Worm (Caenorhabditis elegans) whole organism, L1 larva: ENCODE results near the gene nep-11.

Experiments
- F16B12.6 ChIP-seq: fragments of 150-350 bp; optimal IDR thresholded peaks from 2 replicates; lab custom pipeline; 2014; ENCODE audit warnings: missing biosample characterization, missing genetic modification characterization
- aha-1 ChIP-seq: fragments of 150-350 bp; optimal IDR thresholded peaks from 2 replicates; lab custom pipeline; 2014; ENCODE audit warnings: missing biosample characterization, missing genetic modification characterization
- blmp-1 ChIP-seq: fragments of 150-350 bp; optimal IDR thresholded peaks from 2 replicates; lab custom pipeline; 2014; ENCODE audit warnings: missing biosample characterization, missing genetic modification characterization
- ceh-8 ChIP-seq: fragments of 200-800 bp; sonication (Bioruptor generic); optimal IDR thresholded peaks from 2 replicates; lab custom pipeline; 2018; ENCODE audit warnings: mild to moderate bottlenecking, missing genetic modification characterization, moderate library complexity, missing compliant biosample characterization
- ceh-82 ChIP-seq, 3 experiments: fragments of 150-350 bp in 1 of 3; sonication (generic microtip) in 2 of 3; optimal IDR thresholded peaks; 2 replicates each; lab custom pipeline; 2014 to 2017; ENCODE audit warnings: missing biosample characterization in 3 of 3, missing genetic modification characterization in 3 of 3
- ceh-88 ChIP-seq: fragments of 200-800 bp; sonication (Bioruptor generic); IDR thresholded peaks from 2 replicates; pipeline ENCODE4 v1.3.6; 2022; ENCODE audit warnings: missing genetic modification characterization, missing compliant biosample characterization
- ces-1 ChIP-seq: fragments of 150-350 bp; optimal IDR thresholded peaks from 2 replicates; lab custom pipeline; 2014; ENCODE audit warnings: missing biosample characterization, missing genetic modification reagents, missing genetic modification characterization
- dsc-1 ChIP-seq: sonication (generic microtip); optimal IDR thresholded peaks from 2 replicates; lab custom pipeline; 2016; ENCODE audit warnings: mild to moderate bottlenecking, missing genetic modification characterization, missing compliant biosample characterization
- efl-3 ChIP-seq: fragments of 200-800 bp; sonication (Bioruptor generic); optimal IDR thresholded peaks from 2 replicates; lab custom pipeline; 2018; ENCODE audit warnings: mild to moderate bottlenecking, missing genetic modification characterization, missing compliant biosample characterization
- egl-13 ChIP-seq: sonication (generic microtip); optimal IDR thresholded peaks from 2 replicates; lab custom pipeline; 2016; ENCODE audit warnings: missing genotype, missing genetic modification reagents, missing genetic modification characterization, missing compliant biosample characterization
- elt-2 ChIP-seq: sonication (generic microtip); optimal IDR thresholded peaks from 2 replicates; lab custom pipeline; 2016; ENCODE audit warnings: missing genetic modification characterization, mild to moderate bottlenecking, inconsistent platforms, missing compliant biosample characterization, missing genetic modification reagents
- elt-3 ChIP-seq, 6 experiments: fragments of 150-350 bp in 1 of 6; sonication (generic microtip); optimal IDR thresholded peaks; 2 replicates each; lab custom pipeline; 2017 to 2018; ENCODE audit warnings: missing biosample characterization in 6 of 6, missing genetic modification characterization in 6 of 6, inconsistent platforms in 1 of 6
- ets-5 ChIP-seq: fragments of 200-800 bp; sonication (Bioruptor generic); IDR thresholded peaks from 2 replicates; pipeline ENCODE4 v1.3.6; 2022; ENCODE audit warnings: missing genetic modification characterization, missing compliant biosample characterization
- fkh-10 ChIP-seq: sonication (generic microtip); optimal IDR thresholded peaks from 2 replicates; lab custom pipeline; 2017; ENCODE audit warnings: missing biosample characterization, missing genetic modification reagents, missing genetic modification characterization
- fkh-4 ChIP-seq: sonication (generic microtip); optimal IDR thresholded peaks from 2 replicates; lab custom pipeline; 2016; ENCODE audit warnings: missing compliant biosample characterization, missing genetic modification characterization, borderline replicate concordance
- fkh-8 ChIP-seq: sonication (generic microtip); optimal IDR thresholded peaks from 2 replicates; lab custom pipeline; 2016; ENCODE audit warnings: mild to moderate bottlenecking, missing genetic modification characterization, missing compliant biosample characterization
- isw-1 ChIP-seq: fragments of 200-800 bp; sonication (Bioruptor generic); IDR thresholded peaks from 2 replicates; pipeline ENCODE4 v1.3.6; 2022; ENCODE audit warnings: missing genetic modification characterization, missing compliant biosample characterization
- lin-14 ChIP-seq: fragments of 200-800 bp; sonication (Bioruptor generic); optimal IDR thresholded peaks from 2 replicates; lab custom pipeline; 2018; ENCODE audit warnings: mild to moderate bottlenecking, missing genetic modification characterization, moderate library complexity, missing compliant biosample characterization
- lin-15B ChIP-seq: fragments of 150-350 bp; sonication (generic microtip); optimal IDR thresholded peaks from 3 replicates; lab custom pipeline; 2014; ENCODE audit warnings: missing biosample characterization, missing genetic modification characterization
- lin-35 ChIP-seq, 2 experiments: fragments of 150-350 bp; optimal IDR thresholded peaks; 2 replicates each; lab custom pipeline; 2014; ENCODE audit warnings: missing biosample characterization in 2 of 2, missing genetic modification characterization in 2 of 2, missing genetic modification reagents in 2 of 2
- lin-39 ChIP-seq: fragments of 150-350 bp; optimal IDR thresholded peaks from 2 replicates; lab custom pipeline; 2014; ENCODE audit warnings: missing biosample characterization, missing genetic modification reagents, missing genetic modification characterization
- lsy-2 ChIP-seq, 2 experiments: fragments of 150-350 bp; optimal IDR thresholded peaks; 2 replicates each; lab custom pipeline; 2014; ENCODE audit warnings: missing biosample characterization in 2 of 2, missing genetic modification characterization in 2 of 2
- mab-9 ChIP-seq: fragments of 200-800 bp; sonication (Bioruptor generic); IDR thresholded peaks from 2 replicates; pipeline ENCODE4 v1.3.6; 2022; ENCODE audit warnings: missing genetic modification reagents, missing genetic modification characterization, missing compliant biosample characterization
- mef-2 ChIP-seq: fragments of 150-350 bp; optimal IDR thresholded peaks from 2 replicates; lab custom pipeline; 2014; ENCODE audit warnings: missing biosample characterization, missing genetic modification characterization
- nhr-11 ChIP-seq: fragments of 150-350 bp; optimal IDR thresholded peaks from 2 replicates; lab custom pipeline; 2014; ENCODE audit warnings: missing biosample characterization, missing genetic modification characterization
- nhr-12 ChIP-seq: sonication (generic microtip); optimal IDR thresholded peaks from 2 replicates; lab custom pipeline; 2017; ENCODE audit warnings: missing biosample characterization, missing genetic modification characterization
- nhr-20 ChIP-seq: sonication (generic microtip); optimal IDR thresholded peaks from 2 replicates; lab custom pipeline; 2016; ENCODE audit warnings: mild to moderate bottlenecking, missing genetic modification characterization, missing compliant biosample characterization
- nhr-237 ChIP-seq: fragments of 150-350 bp; optimal IDR thresholded peaks from 2 replicates; lab custom pipeline; 2014; ENCODE audit warnings: missing biosample characterization, missing genetic modification characterization
- nhr-47 ChIP-seq: sonication (generic microtip); optimal IDR thresholded peaks from 2 replicates; lab custom pipeline; 2016; ENCODE audit warnings: mild to moderate bottlenecking, missing genetic modification characterization, moderate library complexity, missing compliant biosample characterization
- nhr-71 ChIP-seq: sonication (generic microtip); optimal IDR thresholded peaks from 2 replicates; lab custom pipeline; 2016; ENCODE audit warnings: mild to moderate bottlenecking, missing genetic modification characterization, moderate library complexity, missing compliant biosample characterization
- nhr-76 ChIP-seq: sonication (generic microtip); optimal IDR thresholded peaks from 2 replicates; lab custom pipeline; 2017; ENCODE audit warnings: missing biosample characterization, missing genetic modification characterization
- pag-3 ChIP-seq: sonication (generic microtip); optimal IDR thresholded peaks from 2 replicates; lab custom pipeline; 2017; ENCODE audit warnings: missing genetic modification characterization, mild to moderate bottlenecking, missing compliant biosample characterization, antibody characterized with exemption, borderline replicate concordance; ENCODE audit not compliant: insufficient read depth
- pqm-1 ChIP-seq: sonication (generic microtip); optimal IDR thresholded peaks from 3 replicates; lab custom pipeline; 2017; ENCODE audit warnings: missing biosample characterization, missing genetic modification characterization
- skn-1 ChIP-seq: fragments of 150-350 bp; optimal IDR thresholded peaks from 2 replicates; lab custom pipeline; 2014; ENCODE audit warnings: missing biosample characterization, missing genetic modification characterization
- snpc-4 ChIP-seq: fragments of 150-350 bp; optimal IDR thresholded peaks from 2 replicates; lab custom pipeline; 2014; ENCODE audit warnings: missing biosample characterization, missing genetic modification characterization
- sptf-1 ChIP-seq: fragments of 150-350 bp; optimal IDR thresholded peaks from 2 replicates; lab custom pipeline; 2014; ENCODE audit warnings: missing biosample characterization, missing genetic modification characterization
- sup-37 ChIP-seq: fragments of 200-800 bp; sonication (Bioruptor generic); optimal IDR thresholded peaks from 2 replicates; lab custom pipeline; 2018; ENCODE audit warnings: mild to moderate bottlenecking, missing genetic modification characterization, missing compliant biosample characterization
- swsn-7 ChIP-seq: sonication (generic microtip); optimal IDR thresholded peaks from 2 replicates; lab custom pipeline; 2016; ENCODE audit warnings: missing genetic modification characterization, missing compliant biosample characterization
- tbx-2 ChIP-seq: sonication (generic microtip); optimal IDR thresholded peaks from 2 replicates; lab custom pipeline; 2016; ENCODE audit warnings: missing genetic modification characterization, missing compliant biosample characterization
- tlp-1 ChIP-seq: fragments of 150-350 bp; optimal IDR thresholded peaks from 2 replicates; lab custom pipeline; 2014; ENCODE audit warnings: missing biosample characterization, missing genetic modification characterization
- unc-130 ChIP-seq: fragments of 150-350 bp; optimal IDR thresholded peaks from 2 replicates; lab custom pipeline; 2017; ENCODE audit warnings: missing biosample characterization, missing genetic modification characterization, inconsistent platforms
- unc-86 ChIP-seq: sonication (generic microtip); optimal IDR thresholded peaks from 2 replicates; lab custom pipeline; 2016; ENCODE audit warnings: missing genetic modification characterization, missing compliant biosample characterization
- vab-15 ChIP-seq: sonication (generic microtip); optimal IDR thresholded peaks from 2 replicates; lab custom pipeline; 2017; ENCODE audit warnings: missing genotype, mild to moderate bottlenecking, missing genetic modification characterization, missing compliant biosample characterization
- xbp-1 ChIP-seq: sonication (generic microtip); optimal IDR thresholded peaks from 2 replicates; lab custom pipeline; 2016; ENCODE audit warnings: missing genetic modification characterization, missing compliant biosample characterization
- zag-1 ChIP-seq: fragments of 150-350 bp; optimal IDR thresholded peaks from 2 replicates; lab custom pipeline; 2014; ENCODE audit warnings: missing biosample characterization, missing genetic modification characterization
- zip-4 ChIP-seq: fragments of 200-800 bp; sonication (Bioruptor generic); optimal IDR thresholded peaks from 2 replicates; lab custom pipeline; 2018; ENCODE audit warnings: mild to moderate bottlenecking, missing genetic modification characterization, moderate library complexity, missing compliant biosample characterization
- ztf-11 ChIP-seq, 2 experiments: sonication (generic microtip); optimal IDR thresholded peaks; 2 replicates each; lab custom pipeline; 2016 to 2017; ENCODE audit warnings: missing genetic modification characterization in 2 of 2, missing biosample characterization in 1 of 2, missing compliant biosample characterization in 1 of 2

The nep-11 gene

DNA sequence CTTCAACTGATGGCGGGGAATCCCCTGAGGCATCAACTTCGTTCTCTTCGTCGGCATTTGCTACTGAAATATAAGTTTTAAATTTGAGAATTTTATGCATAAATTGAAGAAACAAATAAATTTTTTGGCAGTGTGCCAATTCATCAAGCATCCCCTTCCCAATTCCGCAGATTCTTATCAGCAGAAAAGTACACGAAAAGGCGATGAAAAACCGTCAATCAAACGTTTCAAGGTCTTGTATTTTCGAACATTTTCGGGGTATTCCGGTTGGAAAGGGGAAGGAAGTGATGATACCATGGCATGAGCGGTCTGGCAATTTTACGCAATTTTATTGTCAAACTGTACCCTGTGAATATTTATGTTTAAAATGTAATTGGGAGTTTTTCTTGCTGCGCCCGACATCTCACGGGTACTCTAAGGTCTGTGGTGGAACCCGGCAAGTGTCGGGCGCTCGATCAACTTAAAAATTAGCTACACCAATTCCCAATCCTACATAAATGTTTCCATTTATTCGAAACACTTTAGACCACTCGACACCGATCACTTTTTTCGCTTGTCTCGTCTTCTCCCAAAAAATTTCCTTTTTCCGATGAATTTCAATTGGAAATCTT lies 9.7 kb upstream of the nep-11 start:
- TF ChIP-seq ztf-11 (tag; optimal IDR thresholded peaks at IDR 0.05; lab: Kevin White, UChicago) (no peak), elt-3 (tag; optimal IDR thresholded peaks at IDR 0.05; lab: Kevin White, UChicago) (no peak), snpc-4 (tag; lab: Kevin White, UChicago) (peak; percentile 75), elt-2 (tag; lab: Kevin White, UChicago) (no peak), nhr-237 (tag; lab: Kevin White, UChicago) (no peak), lin-14 (GFP tag; lab: Kevin White, UChicago) (peak; percentile 37), efl-3 (GFP tag; lab: Kevin White, UChicago) (no peak)

- TF ChIP-seq ceh-8 (GFP tag; lab: Kevin White, UChicago) (no peak), nhr-71 (no peak), dsc-1 (no peak), ceh-88 (GFP tag; lab: Robert Waterston, UW) (no peak), tbx-2 (tag; lab: Kevin White, UChicago) (no peak), fkh-8 (no peak), lin-39 (tag; lab: Kevin White, UChicago) (no peak), elt-2 (tag; lab: Kevin White, UChicago) (no peak), sptf-1 (tag; lab: Kevin White, UChicago) (no peak), ztf-11 (tag; optimal IDR thresholded peaks at IDR 0.05; lab: Kevin White, UChicago) (no peak), zag-1 (tag; lab: Kevin White, UChicago) (no peak), unc-130 (tag; lab: Kevin White, UChicago) (no peak), fkh-10 (no peak), isw-1 (GFP tag; lab: Robert Waterston, UW) (no peak), lsy-2 (tag; optimal IDR thresholded peaks at IDR 0.05; lab: Kevin White, UChicago) (no peak), nhr-76 (tag; lab: Kevin White, UChicago) (no peak), tlp-1 (tag; lab: Kevin White, UChicago) (no peak), egl-13 (no peak), mab-9 (no peak), zip-4 (no peak)
Measured at ce11 chrII:3429400-3429799, 4.1 kb upstream of the nep-11 start, which contains the start of gene C16C8.18. Gene C16C8.18, plus strand, starts transcription at chrII:3429700.

DNA sequence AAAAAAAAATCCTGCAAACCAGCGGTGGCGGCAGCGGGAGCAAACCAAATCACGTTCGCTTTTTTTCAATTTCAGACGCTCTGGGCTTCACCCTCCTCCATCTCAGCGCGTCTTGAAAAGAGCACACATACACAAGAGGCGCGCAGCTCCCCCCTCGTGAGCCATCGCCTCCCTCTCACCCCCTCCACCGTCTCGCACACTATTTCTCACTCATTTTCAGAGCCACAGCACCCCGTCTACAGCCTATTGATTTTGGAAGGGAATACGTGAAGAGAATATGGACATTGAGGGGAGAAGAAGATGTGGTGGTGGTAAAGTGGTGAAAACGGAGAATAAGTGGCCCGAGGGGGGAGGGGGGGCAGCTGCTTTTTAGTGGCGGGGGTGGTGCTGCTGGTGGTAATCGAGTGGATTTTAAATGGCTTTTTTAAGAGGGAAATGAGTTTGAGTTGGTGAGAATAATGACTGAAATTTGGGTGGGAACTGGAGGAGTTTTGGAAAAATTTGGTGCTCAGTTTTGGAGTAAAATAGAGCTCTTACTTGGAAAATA lies 2.9 kb upstream of the nep-11 start:
- no peak for TF ChIP-seq pag-3 (tag; lab: Kevin White, UChicago)
- TF ChIP-seq tlp-1 (tag; lab: Kevin White, UChicago): no peak
- TF ChIP-seq xbp-1 (tag; lab: Kevin White, UChicago): no peak
- no peak for TF ChIP-seq ets-5 (GFP tag; lab: Robert Waterston, UW)
- no peak for TF ChIP-seq vab-15 (tag; lab: Kevin White, UChicago)
- no peak for TF ChIP-seq tbx-2 (tag; lab: Kevin White, UChicago)
- no peak for TF ChIP-seq sup-37 (GFP tag; lab: Kevin White, UChicago)
- TF ChIP-seq isw-1 (GFP tag; lab: Robert Waterston, UW): peak; percentile 47
- TF ChIP-seq ceh-8 (GFP tag; lab: Kevin White, UChicago): no peak
- no peak for TF ChIP-seq skn-1 (tag; lab: Kevin White, UChicago)
- TF ChIP-seq blmp-1 (tag; lab: Kevin White, UChicago): no peak
- TF ChIP-seq nhr-20: no peak
- TF ChIP-seq nhr-71: peak; percentile 16
- TF ChIP-seq fkh-4 (tag; lab: Kevin White, UChicago): no peak
- TF ChIP-seq mab-9: no peak
- TF ChIP-seq lsy-2 (tag; optimal IDR thresholded peaks at IDR 0.05; lab: Kevin White, UChicago): peak in 1 of 2 experiments; percentile 39
- TF ChIP-seq unc-86 (tag; lab: Kevin White, UChicago): peak; percentile 32
- no peak for TF ChIP-seq efl-3 (GFP tag; lab: Kevin White, UChicago)
- peak in 1 of 3 experiments; percentile 46 for TF ChIP-seq ceh-82 (tag; optimal IDR thresholded peaks at IDR 0.05; lab: Kevin White, UChicago)
- no peak for TF ChIP-seq snpc-4 (tag; lab: Kevin White, UChicago)
- TF ChIP-seq ces-1 (GFP tag; lab: Kevin White, UChicago): peak; percentile 49
- TF ChIP-seq ztf-11 (tag; optimal IDR thresholded peaks at IDR 0.05; lab: Kevin White, UChicago): no peak
- TF ChIP-seq nhr-11 (tag; lab: Kevin White, UChicago): no peak
- no peak for TF ChIP-seq F16B12.6 (tag; lab: Kevin White, UChicago)
- no peak for TF ChIP-seq nhr-12 (tag; lab: Kevin White, UChicago)
- TF ChIP-seq fkh-10: peak; percentile 48
- TF ChIP-seq lin-35 (GFP tag; optimal IDR thresholded peaks at IDR 0.05; lab: Kevin White, UChicago): peak in 1 of 2 experiments; percentile 9
- TF ChIP-seq aha-1: no peak
- TF ChIP-seq swsn-7 (tag; lab: Kevin White, UChicago): peak; percentile 25
- no peak for TF ChIP-seq lin-15B (tag; lab: Kevin White, UChicago)
- TF ChIP-seq nhr-47 (tag; lab: Kevin White, UChicago): peak; percentile 48
- TF ChIP-seq mef-2 (tag; lab: Kevin White, UChicago): no peak
- TF ChIP-seq pqm-1 (tag; lab: Kevin White, UChicago): no peak
